Worm (Caenorhabditis elegans) whole organism, L4 larva: Measurements from ENCODE around the gene W10G6.1.
A peak's percentile ranks its signal among the peaks of the same experiment; 100 is the strongest.
"Not testable (repeated sequence)": the region's sequence is repeated elsewhere in the genome, so short reads cannot be mapped to it uniquely, and the experiment has no call there.

Experiments
- D1046.2 ChIP-seq: fragments of 200-800 bp; sonication (Bioruptor generic); IDR thresholded peaks from 2 replicates; pipeline ENCODE4 v1.3.6; 2022; ENCODE audit warnings: missing genetic modification characterization, missing compliant biosample characterization
- F37D6.2 ChIP-seq: sonication (generic microtip); optimal IDR thresholded peaks from 2 replicates; lab custom pipeline; 2016; ENCODE audit warnings: mild to moderate bottlenecking, missing genetic modification characterization, missing compliant biosample characterization
- F49E8.2 ChIP-seq: sonication (generic microtip); optimal IDR thresholded peaks from 2 replicates; lab custom pipeline; 2016; ENCODE audit warnings: missing compliant biosample characterization, mild to moderate bottlenecking, missing genetic modification characterization, borderline replicate concordance
- T20F7.1 ChIP-seq: fragments of 200-800 bp; sonication (Bioruptor generic); optimal IDR thresholded peaks from 2 replicates; lab custom pipeline; 2018; ENCODE audit warnings: mild to moderate bottlenecking, missing genetic modification characterization, missing compliant biosample characterization
- T26A8.4 ChIP-seq: fragments of 200-800 bp; sonication (Bioruptor generic); IDR thresholded peaks from 2 replicates; pipeline ENCODE4 v1.3.6; 2022; ENCODE audit warnings: missing genetic modification characterization, missing compliant biosample characterization
- Y105C5A.15 ChIP-seq: fragments of 200-800 bp; sonication (Bioruptor generic); IDR thresholded peaks from 2 replicates; pipeline ENCODE4 v1.3.6; 2022; ENCODE audit warnings: missing genetic modification characterization, missing compliant biosample characterization
- Y48G9A.11 ChIP-seq: fragments of 200-800 bp; sonication (Bioruptor generic); IDR thresholded peaks from 2 replicates; pipeline ENCODE4 v1.3.6; 2022; ENCODE audit warnings: missing genetic modification reagents, missing genetic modification characterization, missing compliant biosample characterization
- Y5F2A.4 ChIP-seq: fragments of 200-800 bp; sonication (Bioruptor generic); optimal IDR thresholded peaks from 2 replicates; lab custom pipeline; 2018; ENCODE audit warnings: mild to moderate bottlenecking, missing genetic modification characterization, missing compliant biosample characterization
- Y75B8A.6 ChIP-seq: fragments of 200-800 bp; sonication (Bioruptor generic); IDR thresholded peaks from 2 replicates; pipeline ENCODE4 v1.3.6; 2022; ENCODE audit warnings: missing genetic modification reagents, missing genetic modification characterization, missing compliant biosample characterization
- ama-1 ChIP-seq: fragments of 150-350 bp; optimal IDR thresholded peaks from 2 replicates; lab custom pipeline; 2014; ENCODE audit warnings: inconsistent platforms, mixed read lengths
- attf-4 ChIP-seq: sonication (generic microtip); optimal IDR thresholded peaks from 3 replicates; lab custom pipeline; 2017; ENCODE audit warnings: missing biosample characterization, missing genetic modification characterization
- ceh-20 ChIP-seq: fragments of 200-800 bp; sonication (Bioruptor generic); IDR thresholded peaks from 2 replicates; pipeline ENCODE4 v1.3.6; 2022; ENCODE audit warnings: missing genetic modification reagents, missing genetic modification characterization, missing compliant biosample characterization
- ceh-44 ChIP-seq: fragments of 200-800 bp; sonication (Bioruptor generic); IDR thresholded peaks from 2 replicates; pipeline ENCODE4 v1.3.6; 2022; ENCODE audit warnings: missing genetic modification reagents, missing genetic modification characterization, missing compliant biosample characterization
- ceh-62 ChIP-seq: sonication (generic microtip); optimal IDR thresholded peaks from 2 replicates; lab custom pipeline; 2017; ENCODE audit warnings: missing biosample characterization, missing genetic modification characterization
- ceh-82 ChIP-seq: sonication (generic microtip); optimal IDR thresholded peaks from 2 replicates; lab custom pipeline; 2017; ENCODE audit warnings: missing biosample characterization, missing genetic modification characterization
- daf-16 ChIP-seq, 3 experiments: sonication (generic microtip); optimal IDR thresholded peaks; 2 replicates each; lab custom pipeline; 2016 to 2017; ENCODE audit warnings: missing genetic modification characterization in 3 of 3, missing genetic modification reagents in 3 of 3, mild to moderate bottlenecking in 2 of 3, missing compliant biosample characterization in 2 of 3, missing biosample characterization in 1 of 3, moderate library complexity in 1 of 3
- dmd-8 ChIP-seq: fragments of 200-800 bp; sonication (Bioruptor generic); IDR thresholded peaks from 2 replicates; pipeline ENCODE4 v1.3.6; 2022; ENCODE audit warnings: missing genetic modification characterization, missing compliant biosample characterization
- dve-1 ChIP-seq: sonication (generic microtip); optimal IDR thresholded peaks from 2 replicates; lab custom pipeline; 2017; ENCODE audit warnings: antibody characterized with exemption, mild to moderate bottlenecking, missing genetic modification characterization, missing compliant biosample characterization; ENCODE audit not compliant: insufficient read depth
- egl-27 ChIP-seq: sonication (generic microtip); optimal IDR thresholded peaks from 3 replicates; lab custom pipeline; 2017; ENCODE audit warnings: missing biosample characterization, missing genetic modification reagents, missing genetic modification characterization
- egl-43 ChIP-seq: fragments of 200-800 bp; sonication (Bioruptor generic); IDR thresholded peaks from 2 replicates; pipeline ENCODE4 v1.3.6; 2022; ENCODE audit warnings: missing genetic modification reagents, missing genetic modification characterization, missing compliant biosample characterization
- fos-1 ChIP-seq: fragments of 150-350 bp; optimal IDR thresholded peaks from 2 replicates; lab custom pipeline; 2014; ENCODE audit warnings: missing biosample characterization, missing genetic modification characterization
- gei-8 ChIP-seq: fragments of 200-800 bp; sonication (Bioruptor generic); optimal IDR thresholded peaks from 2 replicates; lab custom pipeline; 2018; ENCODE audit warnings: mild to moderate bottlenecking, missing genetic modification characterization, missing compliant biosample characterization
- hif-1 ChIP-seq, 2 experiments: sonication (generic microtip); optimal IDR thresholded peaks; 2 replicates each; lab custom pipeline; 2016 to 2017; ENCODE audit warnings: missing compliant biosample characterization in 2 of 2, missing genetic modification characterization in 2 of 2, missing genetic modification reagents in 2 of 2, missing genotype in 2 of 2, mild to moderate bottlenecking in 1 of 2
- hlh-30 ChIP-seq: sonication (generic microtip); optimal IDR thresholded peaks from 2 replicates; lab custom pipeline; 2017; ENCODE audit warnings: antibody characterized with exemption, mild to moderate bottlenecking, missing genetic modification characterization, missing compliant biosample characterization; ENCODE audit not compliant: insufficient read depth
- lin-1 ChIP-seq: fragments of 200-800 bp; sonication (Bioruptor generic); IDR thresholded peaks from 2 replicates; pipeline ENCODE4 v1.3.6; 2022; ENCODE audit warnings: missing genetic modification reagents, missing genetic modification characterization, missing compliant biosample characterization
- lin-29 ChIP-seq: fragments of 200-800 bp; sonication (Bioruptor generic); IDR thresholded peaks from 2 replicates; pipeline ENCODE4 v1.3.6; 2022; ENCODE audit warnings: missing genetic modification reagents, missing genetic modification characterization, missing compliant biosample characterization
- lir-3 ChIP-seq: sonication (generic microtip); optimal IDR thresholded peaks from 2 replicates; lab custom pipeline; 2016; ENCODE audit warnings: mild to moderate bottlenecking, missing genetic modification characterization, missing compliant biosample characterization
- lsy-2 ChIP-seq, 2 experiments: fragments of 150-350 bp in 1 of 2; sonication (generic microtip) in 1 of 2; optimal IDR thresholded peaks; 2 replicates each; lab custom pipeline; 2014 to 2017; ENCODE audit warnings: missing biosample characterization in 2 of 2, missing genetic modification characterization in 2 of 2
- mdl-1 ChIP-seq, 2 experiments: fragments of 150-350 bp in 1 of 2; sonication (generic microtip) in 1 of 2; optimal IDR thresholded peaks; 2 replicates each; lab custom pipeline; 2014 to 2017; ENCODE audit warnings: missing biosample characterization in 2 of 2, missing genetic modification characterization in 2 of 2
- mdt-29 ChIP-seq: fragments of 200-800 bp; sonication (Bioruptor generic); IDR thresholded peaks from 2 replicates; pipeline ENCODE4 v1.3.6; 2022; ENCODE audit warnings: missing genetic modification reagents, missing genetic modification characterization, missing compliant biosample characterization
- mep-1 ChIP-seq: fragments of 150-350 bp; sonication (generic microtip); optimal IDR thresholded peaks from 3 replicates; lab custom pipeline; 2014; ENCODE audit warnings: missing biosample characterization, missing genetic modification characterization
- mes-2 ChIP-seq: sonication (generic microtip); optimal IDR thresholded peaks from 2 replicates; lab custom pipeline; 2016; ENCODE audit warnings: missing genotype, mild to moderate bottlenecking, missing genetic modification characterization, missing compliant biosample characterization; ENCODE audit not compliant: poor library complexity, severe bottlenecking
- nhr-111 ChIP-seq: fragments of 200-800 bp; sonication (Bioruptor generic); optimal IDR thresholded peaks from 2 replicates; lab custom pipeline; 2018; ENCODE audit warnings: mild to moderate bottlenecking, missing genetic modification characterization, missing compliant biosample characterization
- nhr-237 ChIP-seq: sonication (generic microtip); optimal IDR thresholded peaks from 2 replicates; lab custom pipeline; 2017; ENCODE audit warnings: missing biosample characterization, missing genetic modification characterization
- nhr-48 ChIP-seq: sonication (generic microtip); optimal IDR thresholded peaks from 2 replicates; lab custom pipeline; 2016; ENCODE audit warnings: mild to moderate bottlenecking, missing genetic modification characterization, missing compliant biosample characterization
- nhr-76 ChIP-seq: fragments of 150-350 bp; optimal IDR thresholded peaks from 2 replicates; lab custom pipeline; 2014; ENCODE audit warnings: missing biosample characterization, missing genetic modification characterization
- nhr-77 ChIP-seq: fragments of 150-350 bp; optimal IDR thresholded peaks from 2 replicates; lab custom pipeline; 2014; ENCODE audit warnings: missing biosample characterization, missing genetic modification characterization
- saeg-2 ChIP-seq: fragments of 200-800 bp; sonication (Bioruptor generic); IDR thresholded peaks from 2 replicates; pipeline ENCODE4 v1.3.6; 2022; ENCODE audit warnings: missing genetic modification reagents, missing genetic modification characterization, missing compliant biosample characterization
- set-16 ChIP-seq: fragments of 200-800 bp; sonication (Bioruptor generic); IDR thresholded peaks from 2 replicates; pipeline ENCODE4 v1.3.6; 2022; ENCODE audit warnings: missing genetic modification reagents, missing genetic modification characterization, missing compliant biosample characterization
- skn-1 ChIP-seq: fragments of 150-350 bp; optimal IDR thresholded peaks from 2 replicates; lab custom pipeline; 2014; ENCODE audit warnings: missing biosample characterization, missing genetic modification characterization
- snpc-4 ChIP-seq: fragments of 150-350 bp; optimal IDR thresholded peaks from 2 replicates; lab custom pipeline; 2014; ENCODE audit warnings: missing biosample characterization, missing genetic modification characterization
- spr-3 ChIP-seq: fragments of 200-800 bp; sonication (Bioruptor generic); optimal IDR thresholded peaks from 2 replicates; lab custom pipeline; 2018; ENCODE audit warnings: mild to moderate bottlenecking, missing genetic modification characterization, missing compliant biosample characterization
- tra-1 ChIP-seq: fragments of 200-800 bp; sonication (Bioruptor generic); IDR thresholded peaks from 2 replicates; pipeline ENCODE4 v1.3.6; 2022; ENCODE audit warnings: missing genetic modification reagents, missing genetic modification characterization, missing compliant biosample characterization
- unc-39 ChIP-seq: sonication (generic microtip); optimal IDR thresholded peaks from 2 replicates; lab custom pipeline; 2017; ENCODE audit warnings: missing biosample characterization, missing genetic modification characterization
- zfp-2 ChIP-seq: sonication (generic microtip); optimal IDR thresholded peaks from 2 replicates; lab custom pipeline; 2016; ENCODE audit warnings: mild to moderate bottlenecking, missing genetic modification characterization, missing compliant biosample characterization
- zip-11 ChIP-seq: fragments of 200-800 bp; sonication (Bioruptor generic); IDR thresholded peaks from 2 replicates; pipeline ENCODE4 v1.3.6; 2022; ENCODE audit warnings: missing genetic modification characterization, missing compliant biosample characterization
- ztf-11 ChIP-seq: fragments of 150-350 bp; optimal IDR thresholded peaks from 2 replicates; lab custom pipeline; 2014; ENCODE audit warnings: missing biosample characterization, missing genetic modification characterization

W10G6.1 gene

DNA sequence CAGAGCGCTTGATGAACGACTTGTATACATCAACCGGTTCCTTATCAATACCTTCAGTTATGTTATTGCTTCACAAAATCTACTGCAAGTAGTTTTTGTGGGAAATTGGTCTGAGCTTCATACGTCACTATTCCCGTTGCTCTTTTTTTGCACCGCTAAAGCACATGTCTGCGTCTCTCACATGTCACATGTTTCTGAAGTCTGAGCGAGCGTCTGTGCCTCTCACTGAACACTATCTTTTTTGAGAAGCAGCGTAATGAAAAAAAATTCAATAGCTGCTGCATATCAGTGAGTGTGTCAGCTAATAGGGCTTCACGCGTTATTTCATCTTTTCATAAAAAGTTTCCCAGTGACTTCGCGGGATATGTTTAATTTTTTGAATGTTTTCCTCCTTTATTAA is 26.7 kb upstream of the W10G6.1 start (continued):
- TF ChIP-seq lin-1 (GFP tag; lab: Robert Waterston, UW) (no peak), Y5F2A.4 (GFP tag; lab: Kevin White, UChicago) (no peak), mep-1 (tag; lab: Kevin White, UChicago) (peak; percentile 30), F37D6.2 (tag; lab: Kevin White, UChicago) (no peak), skn-1 (tag; lab: Kevin White, UChicago) (no peak), ceh-44 (GFP tag; lab: Robert Waterston, UW) (no peak), lsy-2 (tag; optimal IDR thresholded peaks at IDR 0.05; lab: Kevin White, UChicago) (no peak), ztf-11 (no peak), daf-16 (GFP tag; optimal IDR thresholded peaks at IDR 0.05; lab: Kevin White, UChicago) (no peak), daf-16 (tag; optimal IDR thresholded peaks at IDR 0.05; lab: Kevin White, UChicago) (peak; percentile 23), nhr-76 (tag; lab: Kevin White, UChicago) (no peak), nhr-48 (tag; lab: Kevin White, UChicago) (no peak), D1046.2 (GFP tag; lab: Robert Waterston, UW) (no peak), mdt-29 (GFP tag; lab: Robert Waterston, UW) (no peak), zip-11 (no peak), attf-4 (no peak), mes-2 (no peak), zfp-2 (tag; lab: Kevin White, UChicago) (no peak), mdl-1 (tag; optimal IDR thresholded peaks at IDR 0.05; lab: Kevin White, UChicago) (peak in 1 of 2 experiments; percentile 60), dmd-8 (GFP tag; lab: Robert Waterston, UW) (no peak), egl-43 (no peak), saeg-2 (GFP tag; lab: Robert Waterston, UW) (no peak), Y48G9A.11 (GFP tag; lab: Robert Waterston, UW) (no peak), Y105C5A.15 (GFP tag; lab: Robert Waterston, UW) (no peak), T20F7.1 (GFP tag; lab: Kevin White, UChicago) (no peak), nhr-237 (no peak)
- TF ChIP-seq, all 104 proteins: peak for 14

DNA sequence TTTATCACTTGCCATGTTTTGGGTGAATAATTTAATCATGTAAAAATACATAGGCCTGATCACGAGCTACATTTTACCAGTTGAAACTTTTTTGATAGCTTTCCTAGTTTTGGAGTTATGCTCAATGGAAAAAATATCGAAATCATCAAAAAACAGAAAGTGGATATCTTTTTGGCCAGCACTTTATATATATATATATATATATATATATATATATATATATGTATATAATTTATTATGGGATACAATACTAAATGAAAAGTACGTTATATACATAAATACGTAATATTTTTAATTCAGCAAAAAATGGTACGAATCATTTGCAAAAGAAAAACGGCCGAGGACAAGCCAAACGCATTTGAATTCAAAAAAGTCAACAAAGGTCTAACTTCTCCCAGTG is 25.3 kb upstream of the W10G6.1 start, which contains the start of gene F23A7.3:
TSS of gene F23A7.3 (plus strand) at position 301 of the 400 bp plus-strand sequence.
- not testable (repeated sequence) for TF ChIP-seq Y75B8A.6 (GFP tag; lab: Robert Waterston, UW); egl-27; dve-1 (tag; lab: Kevin White, UChicago)

ce11 chrX:16228622-16229021 is 16.4 kb upstream of the W10G6.1 start, which contains the start of gene F23A7.5:
Gene F23A7.5, plus strand, starts transcription at chrX:16228922.
- TF ChIP-seq nhr-111 (GFP tag; lab: Kevin White, UChicago) (no peak), lir-3 (tag; lab: Kevin White, UChicago) (no peak), T20F7.1 (GFP tag; lab: Kevin White, UChicago) (no peak), F49E8.2 (tag; lab: Kevin White, UChicago) (no peak), ama-1 (lab: Kevin White, UChicago) (no peak), skn-1 (tag; lab: Kevin White, UChicago) (no peak), T26A8.4 (GFP tag; lab: Robert Waterston, UW) (no peak), unc-39 (tag; lab: Kevin White, UChicago) (no peak), hlh-30 (tag; lab: Kevin White, UChicago) (no peak), nhr-48 (tag; lab: Kevin White, UChicago) (no peak)

ce11 chrX:16240626-16241025 is 4.4 kb upstream of the W10G6.1 start:
- TF ChIP-seq hif-1 (tag; optimal IDR thresholded peaks at IDR 0.05; lab: Kevin White, UChicago) (no peak), ceh-20 (no peak), gei-8 (GFP tag; lab: Kevin White, UChicago) (no peak), fos-1 (tag; lab: Kevin White, UChicago) (no peak), nhr-77 (no peak), snpc-4 (tag; lab: Kevin White, UChicago) (no peak), lin-29 (no peak), saeg-2 (GFP tag; lab: Robert Waterston, UW) (no peak), tra-1 (no peak), nhr-76 (tag; lab: Kevin White, UChicago) (no peak), ceh-62 (no peak), ceh-82 (tag; lab: Kevin White, UChicago) (no peak), spr-3 (GFP tag; lab: Kevin White, UChicago) (no peak), dmd-8 (GFP tag; lab: Robert Waterston, UW) (no peak), set-16 (GFP tag; lab: Robert Waterston, UW) (no peak)
